Fruit fly (Drosophila melanogaster) whole organism, embryonic: Measurements from ENCODE around the gene ocn.

ENCODE experiments used
- ATbp ChIP-seq: fragments of 200-800 bp; sonication (Bioruptor generic); optimal IDR thresholded peaks from 2 replicates; lab custom pipeline; 2017; ENCODE audit warnings: missing biosample characterization, mild to moderate bottlenecking, missing genetic modification characterization, missing genetic modification reagents
- Asciz ChIP-seq: fragments of 200-800 bp; sonication (Bioruptor generic); optimal IDR thresholded peaks from 2 replicates; lab custom pipeline; 2017; ENCODE audit warnings: missing biosample characterization, mild to moderate bottlenecking, missing genetic modification characterization, missing genetic modification reagents
- CG11093 ChIP-seq: fragments of 200-800 bp; sonication (Bioruptor generic); IDR thresholded peaks from 3 replicates; pipeline ENCODE4 v1.3.6; 2022; ENCODE audit warnings: missing biosample characterization, missing genetic modification characterization
- CG12104 ChIP-seq: fragments of 200-800 bp; sonication (Bioruptor generic); optimal IDR thresholded peaks from 3 replicates; lab custom pipeline; 2016; ENCODE audit warnings: missing biosample characterization, missing genetic modification characterization
- CG12236 ChIP-seq: fragments of 200-800 bp; sonication (Bioruptor generic); optimal IDR thresholded peaks from 2 replicates; lab custom pipeline; 2016; ENCODE audit warnings: missing biosample characterization, missing genetic modification characterization
- CG1603 ChIP-seq: fragments of 200-800 bp; sonication (Bioruptor generic); optimal IDR thresholded peaks from 2 replicates; lab custom pipeline; 2019; ENCODE audit warnings: missing biosample characterization, mild to moderate bottlenecking, missing genetic modification characterization, moderate library complexity
- CG1647 ChIP-seq: fragments of 200-800 bp; sonication (Bioruptor generic); optimal IDR thresholded peaks from 3 replicates; lab custom pipeline; 2016; ENCODE audit warnings: missing biosample characterization, missing genetic modification characterization
- CG17359 ChIP-seq: fragments of 200-800 bp; sonication (Bioruptor generic); optimal IDR thresholded peaks from 3 replicates; lab custom pipeline; 2018; ENCODE audit warnings: missing biosample characterization, mild to moderate bottlenecking, missing genetic modification characterization, moderate library complexity
- CG1792 ChIP-seq: fragments of 200-800 bp; sonication (Bioruptor generic); optimal IDR thresholded peaks from 2 replicates; lab custom pipeline; 2016; ENCODE audit warnings: missing biosample characterization, missing genetic modification characterization
- CG18619 ChIP-seq: fragments of 200-800 bp; sonication (Bioruptor generic); optimal IDR thresholded peaks from 3 replicates; lab custom pipeline; 2017; ENCODE audit warnings: missing biosample characterization, mild to moderate bottlenecking, missing genetic modification characterization
- CG30020 ChIP-seq: fragments of 200-800 bp; optimal IDR thresholded peaks from 2 replicates; lab custom pipeline; 2019; ENCODE audit warnings: missing biosample characterization, mild to moderate bottlenecking, missing genetic modification characterization, moderate library complexity
- CG31224 ChIP-seq: fragments of 200-800 bp; sonication (Bioruptor generic); IDR thresholded peaks from 2 replicates; pipeline ENCODE4 v1.3.6; 2022; ENCODE audit warnings: missing biosample characterization, missing genetic modification characterization
- CG31365 ChIP-seq: fragments of 200-800 bp; sonication (Bioruptor generic); optimal IDR thresholded peaks from 2 replicates; lab custom pipeline; 2018; ENCODE audit warnings: missing biosample characterization, mild to moderate bottlenecking, missing genetic modification characterization
- CG32532 ChIP-seq: fragments of 200-800 bp; sonication (Bioruptor generic); IDR thresholded peaks from 2 replicates; pipeline ENCODE4 v1.3.6; 2022; ENCODE audit warnings: missing biosample characterization, missing genetic modification characterization
- CG3407 ChIP-seq: fragments of 200-800 bp; sonication (Bioruptor generic); optimal IDR thresholded peaks from 2 replicates; lab custom pipeline; 2018; ENCODE audit warnings: missing biosample characterization, mild to moderate bottlenecking, missing genetic modification characterization
- CG4424 ChIP-seq: fragments of 200-800 bp; sonication (Bioruptor generic); optimal IDR thresholded peaks from 3 replicates; lab custom pipeline; 2016; ENCODE audit warnings: missing biosample characterization, missing genetic modification characterization
- CG6813 ChIP-seq: fragments of 200-800 bp; sonication (Bioruptor generic); optimal IDR thresholded peaks from 2 replicates; lab custom pipeline; 2017; ENCODE audit warnings: missing biosample characterization, missing genetic modification characterization, mild to moderate bottlenecking, moderate library complexity, missing genetic modification reagents
- CG9215 ChIP-seq: fragments of 200-800 bp; sonication (Bioruptor generic); IDR thresholded peaks from 2 replicates; pipeline ENCODE4 v1.3.6; 2022; ENCODE audit warnings: missing biosample characterization, missing genetic modification characterization
- Dip2 ChIP-seq: fragments of 200-800 bp; sonication (Bioruptor generic); IDR thresholded peaks from 2 replicates; pipeline ENCODE4 v1.3.6; 2022; ENCODE audit warnings: missing biosample characterization, missing genetic modification characterization
- Drgx ChIP-seq: fragments of 200-800 bp; sonication (Bioruptor generic); IDR thresholded peaks from 2 replicates; pipeline ENCODE4 v1.3.6; 2022; ENCODE audit warnings: missing biosample characterization, missing genetic modification characterization
- Hr39 ChIP-seq: fragments of >200 bp; optimal IDR thresholded peaks from 2 replicates; lab custom pipeline; 2017
- Hr78 ChIP-seq, 2 experiments: fragments of 200-800 bp in 1 of 2; fragments of >200 bp in 1 of 2; sonication (Bioruptor generic) in 1 of 2; optimal IDR thresholded peaks; 2 replicates each; lab custom pipeline; 2017 to 2019; ENCODE audit warnings: missing biosample characterization in 2 of 2, missing genetic modification characterization in 2 of 2, mild to moderate bottlenecking in 1 of 2, moderate library complexity in 1 of 2
- Trl ChIP-seq, 3 experiments: fragments of >200 bp in 2 of 3; fragments of 200-800 bp in 1 of 3; sonication (Bioruptor generic) in 1 of 3; optimal IDR thresholded peaks; 2 replicates in 1 of 3; 3 replicates in 2 of 3; lab custom pipeline; 2016 to 2017; ENCODE audit warnings: missing biosample characterization in 1 of 3, missing genetic modification characterization in 1 of 3
- Xbp1 ChIP-seq: fragments of 200-800 bp; sonication (Bioruptor generic); optimal IDR thresholded peaks from 3 replicates; lab custom pipeline; 2016; ENCODE audit warnings: missing biosample characterization, mild to moderate bottlenecking, missing genetic modification characterization
- al ChIP-seq: fragments of 200-800 bp; sonication (Bioruptor generic); IDR thresholded peaks from 2 replicates; pipeline ENCODE4 v1.3.6; 2022; ENCODE audit warnings: missing biosample characterization, missing genetic modification characterization
- ap ChIP-seq: fragments of 200-800 bp; sonication (Bioruptor generic); IDR thresholded peaks from 2 replicates; pipeline ENCODE4 v1.3.6; 2022; ENCODE audit warnings: missing biosample characterization, missing genetic modification characterization
- btn ChIP-seq: fragments of 200-800 bp; sonication (Bioruptor generic); optimal IDR thresholded peaks from 2 replicates; lab custom pipeline; 2016; ENCODE audit warnings: missing biosample characterization, missing genetic modification characterization
- dm ChIP-seq: fragments of 200-800 bp; sonication (Bioruptor generic); optimal IDR thresholded peaks from 3 replicates; lab custom pipeline; 2016; ENCODE audit warnings: missing biosample characterization, missing genetic modification characterization
- ems ChIP-seq: fragments of 200-800 bp; sonication (Bioruptor generic); optimal IDR thresholded peaks from 3 replicates; lab custom pipeline; 2016; ENCODE audit warnings: missing biosample characterization, missing genetic modification characterization
- fu2 ChIP-seq: fragments of 200-800 bp; sonication (Bioruptor generic); optimal IDR thresholded peaks from 2 replicates; lab custom pipeline; 2016; ENCODE audit warnings: missing biosample characterization, missing genetic modification characterization
- insv ChIP-seq, 2 experiments: fragments of 200-800 bp; sonication (Bioruptor generic); optimal IDR thresholded peaks; 3 replicates each; lab custom pipeline; 2016 to 2018; ENCODE audit warnings: missing biosample characterization in 2 of 2, missing genetic modification characterization in 2 of 2
- klu ChIP-seq: fragments of 200-800 bp; sonication (Bioruptor generic); IDR thresholded peaks from 2 replicates; pipeline ENCODE4 v1.3.6; 2022; ENCODE audit warnings: missing biosample characterization, missing genetic modification characterization
- maf-S ChIP-seq: fragments of 200-800 bp; sonication (Bioruptor generic); optimal IDR thresholded peaks from 2 replicates; lab custom pipeline; 2016; ENCODE audit warnings: missing biosample characterization, missing genetic modification characterization
- otp ChIP-seq: fragments of 200-800 bp; sonication (Bioruptor generic); IDR thresholded peaks from 3 replicates; pipeline ENCODE4, ENCODE4 v1.3.6; 2022; ENCODE audit warnings: missing biosample characterization, missing genetic modification characterization
- pho ChIP-seq: fragments of 200-800 bp; sonication (Bioruptor generic); optimal IDR thresholded peaks from 2 replicates; lab custom pipeline; 2016; ENCODE audit warnings: missing biosample characterization, missing genetic modification characterization
- pita ChIP-seq: fragments of 200-800 bp; sonication (Bioruptor generic); optimal IDR thresholded peaks from 2 replicates; lab custom pipeline; 2017; ENCODE audit warnings: missing biosample characterization, mild to moderate bottlenecking, missing genetic modification characterization
- prd ChIP-seq, 3 experiments: fragments of >200 bp in 2 of 3; fragments of 200-800 bp in 1 of 3; sonication (Bioruptor generic) in 1 of 3; optimal IDR thresholded peaks in 2 of 3; IDR thresholded peaks in 1 of 3; 2 replicates in 2 of 3; 3 replicates in 1 of 3; pipeline versions ENCODE4 v1.3.6 to Lab custom; 2017 to 2022; ENCODE audit warnings: missing biosample characterization in 1 of 3, missing genetic modification characterization in 1 of 3
- pzg ChIP-seq: fragments of 200-800 bp; sonication (Bioruptor generic); optimal IDR thresholded peaks from 3 replicates; lab custom pipeline; 2018; ENCODE audit warnings: missing biosample characterization, mild to moderate bottlenecking, missing genetic modification characterization, moderate library complexity
- ranshi ChIP-seq: fragments of 200-800 bp; sonication (Bioruptor generic); IDR thresholded peaks from 2 replicates; pipeline ENCODE4 v1.3.6; 2022; ENCODE audit warnings: missing biosample characterization, missing genetic modification characterization
- sens ChIP-seq: fragments of 200-800 bp; sonication (Bioruptor generic); peaks from one replicate; lab custom pipeline; 2016; ENCODE audit warnings: missing biosample characterization, missing genetic modification characterization
- slou ChIP-seq: fragments of 200-800 bp; sonication (Bioruptor generic); optimal IDR thresholded peaks from 3 replicates; lab custom pipeline; 2016; ENCODE audit warnings: missing biosample characterization, missing genetic modification characterization
- ssp ChIP-seq: fragments of 200-800 bp; sonication (Bioruptor generic); IDR thresholded peaks from 2 replicates; pipeline ENCODE4 v1.3.6; 2022; ENCODE audit warnings: missing biosample characterization, missing genetic modification characterization
- toy ChIP-seq: fragments of 200-800 bp; sonication (Bioruptor generic); IDR thresholded peaks from 2 replicates; pipeline ENCODE4 v1.3.6; 2022; ENCODE audit warnings: missing biosample characterization, missing genetic modification characterization
- ttk ChIP-seq: fragments of 200-800 bp; sonication (Bioruptor generic); IDR thresholded peaks from 2 replicates; pipeline ENCODE4 v2.1.2; 2022; ENCODE audit warnings: missing biosample characterization, missing genetic modification characterization
- zen2 ChIP-seq: fragments of 200-800 bp; sonication (Bioruptor generic); IDR thresholded peaks from 3 replicates; pipeline ENCODE4 v1.3.6; 2022; ENCODE audit warnings: missing biosample characterization, missing genetic modification characterization; ENCODE audit not compliant: partially characterized antibody
- zfh1 ChIP-seq: fragments of 200-800 bp; sonication (Bioruptor generic); IDR thresholded peaks from 3 replicates; pipeline ENCODE4 v1.3.6; 2022; ENCODE audit warnings: missing biosample characterization, missing genetic modification characterization

Gene ocn

DNA sequence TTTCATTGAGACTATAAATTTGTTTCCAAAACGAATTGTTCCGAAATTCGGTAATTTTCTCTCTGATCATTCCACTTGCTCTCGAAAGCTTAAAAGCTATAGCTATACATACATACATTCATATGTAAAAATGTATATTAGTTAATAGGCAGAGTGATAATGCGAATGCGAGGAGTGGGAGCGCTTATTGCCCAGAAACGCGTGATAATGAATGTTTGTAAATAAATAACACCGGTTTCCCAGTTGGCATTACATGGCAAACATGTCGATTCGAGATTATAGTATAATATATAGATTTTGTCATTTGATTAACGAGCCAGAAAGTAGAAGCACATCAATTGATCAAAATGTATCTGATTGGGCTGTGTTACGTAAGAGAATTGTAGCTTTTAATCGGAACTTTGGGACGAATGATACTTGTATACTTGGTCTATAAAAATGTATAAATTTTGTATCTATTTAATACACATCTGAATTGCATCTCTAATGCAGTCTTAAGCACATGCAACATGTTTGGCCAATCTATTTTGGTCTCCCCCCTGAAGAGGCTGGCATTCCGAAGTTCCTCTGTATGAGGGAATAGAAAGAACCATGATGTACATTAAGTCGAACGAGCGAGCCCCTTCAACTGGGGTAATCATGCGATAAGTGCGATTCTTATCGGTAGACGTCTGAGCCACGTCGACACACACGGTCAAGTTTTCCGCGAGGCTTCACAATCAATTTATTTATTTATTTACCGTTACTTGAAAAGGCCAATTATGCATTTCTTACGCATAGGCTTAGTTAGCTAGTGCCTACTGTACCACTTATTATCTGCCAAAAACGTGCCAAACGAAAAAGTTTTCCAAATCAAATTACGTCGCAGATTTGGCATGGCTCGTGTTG, 24.7 kb downstream of the ocn start (continued):
- TF ChIP-seq Dip2 (GFP tag; lab: Robert Waterston, UW) (no peak), CG1647 (GFP tag; lab: Kevin White, UChicago) (no peak), klu (GFP tag; lab: Robert Waterston, UW) (no peak), CG3407 (GFP tag; lab: Kevin White, UChicago) (no peak), CG17359 (tag; lab: Kevin White, UChicago) (no peak), ATbp (GFP tag; lab: Kevin White, UChicago) (no peak), CG32532 (GFP tag; lab: Robert Waterston, UW) (peak; percentile 83), al (GFP tag; lab: Robert Waterston, UW) (peak; percentile 36; the same call in 1 of the 2 replicates), CG18619 (GFP tag; lab: Kevin White, UChicago) (no peak), CG4424 (GFP tag; lab: Kevin White, UChicago) (no peak), ssp (GFP tag; lab: Robert Waterston, UW) (no peak), slou (GFP tag; lab: Kevin White, UChicago) (no peak), prd (optimal IDR thresholded peaks at IDR 0.05; lab: Kevin White, UChicago) (no peak), prd (GFP tag; IDR thresholded peaks at IDR 0.05; lab: Robert Waterston, UW) (peak; percentile 35; the same call in 1 of the 3 replicates), btn (GFP tag; lab: Kevin White, UChicago) (no peak), ems (GFP tag; lab: Kevin White, UChicago) (peak; percentile 7), pita (GFP tag; lab: Kevin White, UChicago) (no peak), pzg (no peak), CG9215 (peak; percentile 27; the same call in 1 of the 2 replicates), sens (GFP tag; lab: Kevin White, UChicago) (peak; percentile 59), insv (GFP tag; optimal IDR thresholded peaks at IDR 0.05; lab: Kevin White, UChicago) (no peak), CG1792 (no peak), otp (GFP tag; lab: Robert Waterston, UW) (peak; percentile 42; the same call in 1 of the 3 replicates), pho (GFP tag; lab: Kevin White, UChicago) (no peak), dm (GFP tag; lab: Kevin White, UChicago) (no peak), toy (GFP tag; lab: Robert Waterston, UW) (0 out of 2 replicates have a peak, but pooled peaks have one; percentile 11), CG12104 (GFP tag; lab: Kevin White, UChicago) (no peak), CG6813 (no peak), CG31224 (GFP tag; lab: Robert Waterston, UW) (peak; percentile 43), Trl (optimal IDR thresholded peaks at IDR 0.05; lab: Kevin White, UChicago) (no peak), Trl (GFP tag; optimal IDR thresholded peaks at IDR 0.05; lab: Kevin White, UChicago) (no peak), CG30020 (no peak), Xbp1 (GFP tag; lab: Kevin White, UChicago) (peak; percentile 18), Asciz (no peak), Hr78 (GFP tag; optimal IDR thresholded peaks at IDR 0.05; lab: Kevin White, UChicago) (no peak), CG11093 (GFP tag; lab: Robert Waterston, UW) (no peak), Hr39 (lab: Kevin White, UChicago) (no peak), CG12236 (GFP tag; lab: Kevin White, UChicago) (no peak), CG31365 (no peak), maf-S (no peak), CG1603 (no peak), fu2 (no peak), ranshi (GFP tag; lab: Robert Waterston, UW) (peak; percentile 23; the same call in 1 of the 2 replicates), ttk (0 out of 2 replicates have a peak, but pooled peaks have one; percentile 9), zen2 (GFP tag; lab: Robert Waterston, UW) (no peak), Drgx (peak; percentile 59), ap (GFP tag; lab: Robert Waterston, UW) (no peak), zfh1 (no peak)
